Fruit fly (Drosophila melanogaster): ENCODE data around the gene CG12483.

DNA sequence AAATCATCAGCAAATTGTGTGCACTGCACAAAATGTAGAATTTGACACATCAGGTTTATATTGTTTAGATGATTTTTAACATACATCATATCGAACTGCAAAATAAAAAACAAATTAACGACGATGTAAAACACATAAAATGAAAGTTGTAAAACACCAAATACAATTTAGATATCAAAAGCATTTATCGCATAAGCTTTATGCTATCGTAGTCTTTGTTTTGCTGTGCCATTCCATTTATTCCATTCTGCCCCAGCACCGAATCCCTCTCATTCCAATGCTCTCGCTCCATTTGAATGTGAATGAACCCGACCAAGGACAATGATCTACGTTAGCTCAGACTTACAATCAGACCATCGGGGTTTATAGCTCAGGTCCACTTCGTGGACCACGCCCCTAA, 26.9 kb downstream of the CG12483 start:
- TF ChIP-seq usp (GFP tag; optimal IDR thresholded peaks at IDR 0.05): no peak
- TF ChIP-seq OdsH (GFP tag; optimal IDR thresholded peaks at IDR 0.05): peak; percentile 44
- TF ChIP-seq h (GFP tag; optimal IDR thresholded peaks at IDR 0.05): peak; percentile 56
- TF ChIP-seq lola (GFP tag; optimal IDR thresholded peaks at IDR 0.05): no peak
- TF ChIP-seq tai (GFP tag; optimal IDR thresholded peaks at IDR 0.05): no peak
- TF ChIP-seq pan (optimal IDR thresholded peaks at IDR 0.05): no peak
- TF ChIP-seq N (GFP tag; optimal IDR thresholded peaks at IDR 0.05): no peak
- TF ChIP-seq fru (GFP tag; optimal IDR thresholded peaks at IDR 0.05): peak; percentile 42
- no peak for TF ChIP-seq Myc (optimal IDR thresholded peaks at IDR 0.05)
- TF ChIP-seq Dif (GFP tag; optimal IDR thresholded peaks at IDR 0.05; ENCODE audit: partially characterized antibody): peak; percentile 4

Data from whole organism, wandering third instar larva.